Fruit fly (Drosophila melanogaster): ENCODE data around the gene CG3226.

DNA sequence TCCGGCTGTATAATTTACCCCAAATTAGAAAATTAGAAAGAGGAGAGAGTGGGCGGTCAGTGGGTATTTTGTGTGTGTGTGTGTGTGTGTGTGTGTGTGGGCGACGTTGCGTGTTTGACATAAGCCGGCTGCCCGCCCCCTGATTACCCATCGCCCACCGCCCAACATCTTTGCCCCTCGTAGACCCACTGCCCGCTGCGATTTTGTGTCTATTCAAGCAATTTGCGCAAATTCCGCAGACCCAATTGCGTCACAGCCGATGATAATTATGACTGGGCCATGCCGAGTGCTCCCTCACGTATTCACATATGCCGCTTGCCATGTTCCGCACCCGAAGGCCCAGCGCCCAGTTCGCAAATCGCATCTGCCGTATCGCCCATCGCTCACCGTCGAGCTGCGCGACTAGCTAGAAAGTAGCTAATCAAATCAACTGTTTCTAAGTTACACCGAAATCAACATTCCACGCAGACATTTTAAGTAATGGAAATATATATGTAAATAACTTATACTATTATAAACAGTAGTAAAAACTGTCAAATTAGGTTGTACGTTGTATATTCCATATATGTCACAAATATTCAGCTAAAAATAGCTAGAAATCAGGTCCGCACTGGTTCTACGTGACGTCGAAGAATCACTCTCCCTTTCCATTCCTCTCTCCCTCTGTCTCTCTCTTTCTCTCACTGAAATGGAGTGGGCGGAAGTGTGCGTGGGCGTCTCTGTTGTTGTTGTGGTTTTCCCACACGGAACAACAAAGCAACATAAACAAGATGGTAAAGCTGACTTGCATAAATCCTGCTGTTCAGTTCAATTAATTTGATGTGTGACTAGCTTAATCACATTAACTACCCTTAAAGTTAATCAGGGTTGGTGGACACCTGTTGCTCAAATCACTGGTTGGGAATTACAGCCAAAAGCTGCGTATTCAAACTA lies 2.8 kb upstream of the CG3226 start:
- TF ChIP-seq crol (GFP tag; IDR thresholded peaks at IDR 0.05) (peak; percentile 60; the same call in 1 of the 2 replicates), stwl (tag; optimal IDR thresholded peaks at IDR 0.05) (no peak), CG7556 (GFP tag; optimal IDR thresholded peaks at IDR 0.05) (peak; percentile 64), tin (GFP tag; optimal IDR thresholded peaks at IDR 0.05) (no peak), kni (GFP tag; optimal IDR thresholded peaks at IDR 0.05) (no peak), CG1647 (GFP tag; optimal IDR thresholded peaks at IDR 0.05) (no peak), Dbx (GFP tag; IDR thresholded peaks at IDR 0.05) (peak; percentile 14; the same call in 1 of the 3 replicates), oc (tag; optimal IDR thresholded peaks at IDR 0.05) (no peak), CG12299 (tag; optimal IDR thresholded peaks at IDR 0.05) (no peak), Pdp1 (GFP tag; optimal IDR thresholded peaks at IDR 0.05) (peak in 1 of 2 experiments; percentile 82), Lim3 (GFP tag; IDR thresholded peaks at IDR 0.05) (no peak), psq (GFP tag; optimal IDR thresholded peaks at IDR 0.05) (no peak), CG10654 (GFP tag; optimal IDR thresholded peaks at IDR 0.05) (no peak), vfl (GFP tag; optimal IDR thresholded peaks at IDR 0.05) (no peak)

All from whole organism, embryonic.